Worm (Caenorhabditis elegans) whole organism, L1 larva: ENCODE data around the gene lips-10.

ENCODE experiments used
- C16A3.4 ChIP-seq: fragments of 150-350 bp; optimal IDR thresholded peaks from 2 replicates; lab custom pipeline; 2014; ENCODE audit warnings: missing biosample characterization, missing genetic modification characterization
- blmp-1 ChIP-seq: fragments of 150-350 bp; optimal IDR thresholded peaks from 2 replicates; lab custom pipeline; 2014; ENCODE audit warnings: missing biosample characterization, missing genetic modification characterization
- ceh-82 ChIP-seq, 3 experiments: fragments of 150-350 bp in 1 of 3; sonication (generic microtip) in 2 of 3; optimal IDR thresholded peaks; 2 replicates each; lab custom pipeline; 2014 to 2017; ENCODE audit warnings: missing biosample characterization in 3 of 3, missing genetic modification characterization in 3 of 3
- ceh-88 ChIP-seq: fragments of 200-800 bp; sonication (Bioruptor generic); IDR thresholded peaks from 2 replicates; pipeline ENCODE4 v1.3.6; 2022; ENCODE audit warnings: missing genetic modification characterization, missing compliant biosample characterization
- dpl-1 ChIP-seq, 3 experiments: fragments of 150-350 bp in 2 of 3; sonication (generic microtip) in 1 of 3; optimal IDR thresholded peaks; 2 replicates each; lab custom pipeline; 2014 to 2017; ENCODE audit warnings: missing biosample characterization in 3 of 3, missing genetic modification characterization in 3 of 3, missing genetic modification reagents in 3 of 3
- efl-1 ChIP-seq, 4 experiments: fragments of 150-350 bp; optimal IDR thresholded peaks in 3 of 4; peaks in 1 of 4; 1 replicate in 1 of 4; 2 replicates in 3 of 4; lab custom pipeline; 2014; ENCODE audit warnings: missing biosample characterization in 2 of 4, missing genetic modification characterization in 2 of 4, missing genetic modification reagents in 2 of 4
- efl-3 ChIP-seq: fragments of 200-800 bp; sonication (Bioruptor generic); optimal IDR thresholded peaks from 2 replicates; lab custom pipeline; 2018; ENCODE audit warnings: mild to moderate bottlenecking, missing genetic modification characterization, missing compliant biosample characterization
- egl-27 ChIP-seq, 2 experiments: fragments of 150-350 bp in 1 of 2; sonication (generic microtip); optimal IDR thresholded peaks; 3 replicates each; lab custom pipeline; 2017 to 2018; ENCODE audit warnings: missing biosample characterization in 2 of 2, missing genetic modification characterization in 2 of 2, missing genetic modification reagents in 2 of 2
- elt-2 ChIP-seq: sonication (generic microtip); optimal IDR thresholded peaks from 2 replicates; lab custom pipeline; 2016; ENCODE audit warnings: missing genetic modification characterization, mild to moderate bottlenecking, inconsistent platforms, missing compliant biosample characterization, missing genetic modification reagents
- elt-3 ChIP-seq, 6 experiments: fragments of 150-350 bp in 1 of 6; sonication (generic microtip); optimal IDR thresholded peaks; 2 replicates each; lab custom pipeline; 2017 to 2018; ENCODE audit warnings: missing biosample characterization in 6 of 6, missing genetic modification characterization in 6 of 6, inconsistent platforms in 1 of 6
- jun-1 ChIP-seq: fragments of 150-350 bp; optimal IDR thresholded peaks from 2 replicates; lab custom pipeline; 2014; ENCODE audit warnings: missing biosample characterization, missing genetic modification reagents, missing genetic modification characterization
- lin-14 ChIP-seq: fragments of 200-800 bp; sonication (Bioruptor generic); optimal IDR thresholded peaks from 2 replicates; lab custom pipeline; 2018; ENCODE audit warnings: mild to moderate bottlenecking, missing genetic modification characterization, moderate library complexity, missing compliant biosample characterization
- lin-35 ChIP-seq, 2 experiments: fragments of 150-350 bp; optimal IDR thresholded peaks; 2 replicates each; lab custom pipeline; 2014; ENCODE audit warnings: missing biosample characterization in 2 of 2, missing genetic modification characterization in 2 of 2, missing genetic modification reagents in 2 of 2
- lsy-2 ChIP-seq, 2 experiments: fragments of 150-350 bp; optimal IDR thresholded peaks; 2 replicates each; lab custom pipeline; 2014; ENCODE audit warnings: missing biosample characterization in 2 of 2, missing genetic modification characterization in 2 of 2
- nhr-19 ChIP-seq: fragments of 200-800 bp; sonication (Bioruptor generic); conservative IDR thresholded peaks from 2 replicates; pipeline ENCODE4 v1.3.6; 2022; ENCODE audit warnings: missing genetic modification characterization, missing compliant biosample characterization
- nhr-20 ChIP-seq: sonication (generic microtip); optimal IDR thresholded peaks from 2 replicates; lab custom pipeline; 2016; ENCODE audit warnings: mild to moderate bottlenecking, missing genetic modification characterization, missing compliant biosample characterization
- nhr-47 ChIP-seq: sonication (generic microtip); optimal IDR thresholded peaks from 2 replicates; lab custom pipeline; 2016; ENCODE audit warnings: mild to moderate bottlenecking, missing genetic modification characterization, moderate library complexity, missing compliant biosample characterization
- nhr-71 ChIP-seq: sonication (generic microtip); optimal IDR thresholded peaks from 2 replicates; lab custom pipeline; 2016; ENCODE audit warnings: mild to moderate bottlenecking, missing genetic modification characterization, moderate library complexity, missing compliant biosample characterization
- nhr-76 ChIP-seq: sonication (generic microtip); optimal IDR thresholded peaks from 2 replicates; lab custom pipeline; 2017; ENCODE audit warnings: missing biosample characterization, missing genetic modification characterization
- nhr-77 ChIP-seq: fragments of 150-350 bp; optimal IDR thresholded peaks from 2 replicates; lab custom pipeline; 2014; ENCODE audit warnings: missing biosample characterization, missing genetic modification characterization
- nhr-85 ChIP-seq: sonication (generic microtip); peaks from one replicate; lab custom pipeline; 2016; ENCODE audit warnings: missing genetic modification characterization, inconsistent platforms, missing compliant biosample characterization
- nhr-90 ChIP-seq: sonication (generic microtip); optimal IDR thresholded peaks from 2 replicates; lab custom pipeline; 2016; ENCODE audit warnings: mild to moderate bottlenecking, missing genetic modification characterization, missing compliant biosample characterization; ENCODE audit not compliant: poor library complexity
- pax-3 ChIP-seq: fragments of 200-800 bp; sonication (Bioruptor generic); optimal IDR thresholded peaks from 2 replicates; lab custom pipeline; 2018; ENCODE audit warnings: mild to moderate bottlenecking, missing genetic modification characterization, moderate library complexity, missing compliant biosample characterization
- snu-23 ChIP-seq: sonication (generic microtip); optimal IDR thresholded peaks from 2 replicates; lab custom pipeline; 2016; ENCODE audit warnings: missing genetic modification characterization, missing compliant biosample characterization
- sup-37 ChIP-seq: fragments of 200-800 bp; sonication (Bioruptor generic); optimal IDR thresholded peaks from 2 replicates; lab custom pipeline; 2018; ENCODE audit warnings: mild to moderate bottlenecking, missing genetic modification characterization, missing compliant biosample characterization
- tbx-2 ChIP-seq: sonication (generic microtip); optimal IDR thresholded peaks from 2 replicates; lab custom pipeline; 2016; ENCODE audit warnings: missing genetic modification characterization, missing compliant biosample characterization
- tlp-1 ChIP-seq: fragments of 150-350 bp; optimal IDR thresholded peaks from 2 replicates; lab custom pipeline; 2014; ENCODE audit warnings: missing biosample characterization, missing genetic modification characterization
- ztf-4 ChIP-seq: fragments of 150-350 bp; optimal IDR thresholded peaks from 2 replicates; lab custom pipeline; 2014; ENCODE audit warnings: missing biosample characterization, missing genetic modification characterization

The lips-10 gene

ce11 chrII:8484546-8484945 lies 45.6 kb downstream of the lips-10 start:
- TF ChIP-seq C16A3.4 (tag; lab: Kevin White, UChicago) (peak; percentile 19), nhr-85 (tag; lab: Kevin White, UChicago) (peak; percentile 50), blmp-1 (peak; percentile 31), jun-1 (peak; percentile 53), lsy-2 (tag; optimal IDR thresholded peaks at IDR 0.05; lab: Kevin White, UChicago) (peak in 1 of 2 experiments; percentile 31), egl-27 (tag; optimal IDR thresholded peaks at IDR 0.05; lab: Kevin White, UChicago) (no peak), nhr-71 (tag; lab: Kevin White, UChicago) (peak; percentile 38), ceh-88 (GFP tag; lab: Robert Waterston, UW) (no peak), tlp-1 (no peak), ztf-4 (tag; lab: Kevin White, UChicago) (peak; percentile 16), tbx-2 (no peak), nhr-20 (tag; lab: Kevin White, UChicago) (peak; percentile 67), elt-2 (tag; lab: Kevin White, UChicago) (peak; percentile 90), lin-35 (GFP tag; optimal IDR thresholded peaks at IDR 0.05; lab: Kevin White, UChicago) (peak in 1 of 2 experiments; percentile 46), dpl-1 (GFP tag; optimal IDR thresholded peaks at IDR 0.05; lab: Kevin White, UChicago) (peak in 1 of 3 experiments; percentile 3), nhr-77 (no peak), pax-3 (no peak), snu-23 (GFP tag; lab: Kevin White, UChicago) (peak; percentile 59), lin-14 (GFP tag; lab: Kevin White, UChicago) (peak; percentile 40), nhr-90 (tag; lab: Kevin White, UChicago) (peak; percentile 19)

DNA sequence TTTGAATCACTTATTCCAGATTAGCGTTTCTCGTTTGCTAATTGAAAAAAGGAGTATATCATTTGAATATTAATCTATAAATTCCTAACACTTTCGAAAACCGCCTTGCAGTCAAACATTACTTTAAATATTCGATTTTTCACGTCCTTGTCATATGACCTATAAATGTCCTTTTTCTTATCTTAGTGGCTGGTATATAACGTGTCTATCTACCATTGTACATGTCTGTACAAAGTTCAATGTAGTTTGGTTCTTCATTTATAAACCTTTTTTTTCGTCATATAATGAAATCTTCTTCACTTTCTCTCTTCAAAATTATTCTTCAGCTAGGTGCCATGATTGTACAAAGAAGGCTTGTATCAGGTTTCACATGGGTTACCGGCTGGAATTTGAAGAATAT lies 46.6 kb downstream of the lips-10 start, which contains the start of gene gbh-2:
Gene gbh-2 (plus strand): TSS at position 277 of the 400 bp plus-strand sequence.
- TF ChIP-seq nhr-90 (tag; lab: Kevin White, UChicago) (peak; percentile 44), nhr-76 (tag; lab: Kevin White, UChicago) (no peak), ceh-82 (tag; optimal IDR thresholded peaks at IDR 0.05; lab: Kevin White, UChicago) (no peak), nhr-47 (peak; percentile 25), efl-1 (optimal IDR thresholded peaks at IDR 0.05; lab: Kevin White, UChicago) (no peak), efl-1 (GFP tag; optimal IDR thresholded peaks at IDR 0.05 in 1 of 2; lab: Kevin White, UChicago) (peak in 1 of 2 experiments; percentile 79), tbx-2 (peak; percentile 21), snu-23 (GFP tag; lab: Kevin White, UChicago) (peak; percentile 48), tlp-1 (no peak), elt-2 (tag; lab: Kevin White, UChicago) (peak; percentile 89), blmp-1 (peak; percentile 39), lsy-2 (tag; optimal IDR thresholded peaks at IDR 0.05; lab: Kevin White, UChicago) (peak; percentile 6 to 41), sup-37 (GFP tag; lab: Kevin White, UChicago) (no peak), elt-3 (tag; optimal IDR thresholded peaks at IDR 0.05; lab: Kevin White, UChicago) (peak in 2 of 6 experiments; percentile 64 to 67), nhr-85 (tag; lab: Kevin White, UChicago) (peak; percentile 69), nhr-19 (GFP tag; lab: Robert Waterston, UW) (peak; percentile 34; the same call in 1 of the 2 replicates), nhr-20 (tag; lab: Kevin White, UChicago) (peak; percentile 90), lin-35 (GFP tag; optimal IDR thresholded peaks at IDR 0.05; lab: Kevin White, UChicago) (peak in 1 of 2 experiments; percentile 72), efl-3 (GFP tag; lab: Kevin White, UChicago) (no peak), nhr-71 (tag; lab: Kevin White, UChicago) (peak; percentile 86), lin-14 (GFP tag; lab: Kevin White, UChicago) (peak; percentile 59)

DNA sequence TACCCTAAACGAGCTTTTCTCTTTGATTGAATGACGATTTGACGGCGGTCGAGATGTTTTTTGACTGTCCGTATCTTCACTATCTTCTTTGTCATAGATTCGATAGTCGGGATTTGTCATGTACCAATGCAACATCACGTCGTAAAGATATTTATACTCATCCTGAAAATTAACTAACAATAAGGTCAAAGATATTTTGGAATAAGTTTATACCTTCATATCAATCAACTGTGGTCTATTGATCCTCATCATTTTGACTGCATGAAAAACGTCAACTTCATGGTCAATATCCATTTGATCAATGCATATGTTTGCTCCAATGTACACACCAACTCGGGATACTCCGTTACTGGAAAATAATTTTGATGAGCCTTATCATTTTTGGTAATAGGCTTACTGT lies 49.2 kb downstream of the lips-10 start:
- TF ChIP-seq efl-1 (optimal IDR thresholded peaks at IDR 0.05; lab: Kevin White, UChicago) (no peak), efl-1 (GFP tag; optimal IDR thresholded peaks at IDR 0.05 in 1 of 2; lab: Kevin White, UChicago) (peak in 1 of 2 experiments; percentile 68), dpl-1 (GFP tag; optimal IDR thresholded peaks at IDR 0.05; lab: Kevin White, UChicago) (no peak)
